Worm (Caenorhabditis elegans) whole organism, L4/young adult: ENCODE data around the gene crn-6.

Experiments
- dao-5 ChIP-seq: sonication (generic microtip); optimal IDR thresholded peaks from 2 replicates; lab custom pipeline; 2016; ENCODE audit warnings: missing genotype, missing genetic modification characterization, moderate library complexity, missing compliant biosample characterization
- him-1 ChIP-seq: sonication (generic microtip); optimal IDR thresholded peaks from 2 replicates; lab custom pipeline; 2016; ENCODE audit warnings: missing genotype, missing genetic modification reagents, missing genetic modification characterization, missing compliant biosample characterization

ce11 chrIII:9336807-9337206 is 30.3 kb upstream of the crn-6 start:
- no peak for TF ChIP-seq dao-5 (tag; lab: Kevin White, UChicago)
- no peak for TF ChIP-seq him-1 (tag; lab: Kevin White, UChicago)
